Worm (Caenorhabditis elegans) whole organism, L4 larva: ENCODE results near the gene F58G11.4.

Experiments
- D1046.2 ChIP-seq: fragments of 200-800 bp; sonication (Bioruptor generic); IDR thresholded peaks from 2 replicates; pipeline ENCODE4 v1.3.6; 2022; ENCODE audit warnings: missing genetic modification characterization, missing compliant biosample characterization
- F26F4.8 ChIP-seq: fragments of 200-800 bp; sonication (Bioruptor generic); conservative IDR thresholded peaks from 2 replicates; pipeline ENCODE4 v1.3.6; 2022; ENCODE audit warnings: missing genetic modification characterization, missing compliant biosample characterization
- F37D6.2 ChIP-seq: sonication (generic microtip); optimal IDR thresholded peaks from 2 replicates; lab custom pipeline; 2016; ENCODE audit warnings: mild to moderate bottlenecking, missing genetic modification characterization, missing compliant biosample characterization
- F44E2.7 ChIP-seq: fragments of 200-800 bp; sonication (Bioruptor generic); IDR thresholded peaks from 2 replicates; pipeline ENCODE4 v2.1.2; 2022; ENCODE audit warnings: missing genetic modification characterization, missing compliant biosample characterization
- F49E8.2 ChIP-seq: sonication (generic microtip); optimal IDR thresholded peaks from 2 replicates; lab custom pipeline; 2016; ENCODE audit warnings: missing compliant biosample characterization, mild to moderate bottlenecking, missing genetic modification characterization, borderline replicate concordance
- T20F7.1 ChIP-seq: fragments of 200-800 bp; sonication (Bioruptor generic); optimal IDR thresholded peaks from 2 replicates; lab custom pipeline; 2018; ENCODE audit warnings: mild to moderate bottlenecking, missing genetic modification characterization, missing compliant biosample characterization
- T26A8.4 ChIP-seq: fragments of 200-800 bp; sonication (Bioruptor generic); IDR thresholded peaks from 2 replicates; pipeline ENCODE4 v1.3.6; 2022; ENCODE audit warnings: missing genetic modification characterization, missing compliant biosample characterization
- ZK337.2 ChIP-seq: fragments of 200-800 bp; sonication (Bioruptor generic); IDR thresholded peaks from 2 replicates; pipeline ENCODE4 v1.3.6; 2022; ENCODE audit warnings: missing genetic modification reagents, missing genetic modification characterization, missing compliant biosample characterization
- aha-1 ChIP-seq: fragments of 150-350 bp; peaks from one replicate; lab custom pipeline; 2014; ENCODE audit warnings: missing biosample characterization, missing genetic modification characterization
- ama-1 ChIP-seq: fragments of 150-350 bp; optimal IDR thresholded peaks from 2 replicates; lab custom pipeline; 2014; ENCODE audit warnings: inconsistent platforms, mixed read lengths
- ceh-28 ChIP-seq: fragments of 150-350 bp; optimal IDR thresholded peaks from 2 replicates; lab custom pipeline; 2014; ENCODE audit warnings: missing biosample characterization, missing genetic modification reagents, missing genetic modification characterization
- cey-2 ChIP-seq: sonication (generic microtip); optimal IDR thresholded peaks from 3 replicates; lab custom pipeline; 2017; ENCODE audit warnings: missing genetic modification characterization, mild to moderate bottlenecking, missing compliant biosample characterization, antibody characterized with exemption, borderline replicate concordance; ENCODE audit not compliant: insufficient read depth
- ctbp-1 ChIP-seq: fragments of 200-800 bp; sonication (Bioruptor generic); IDR thresholded peaks from 2 replicates; pipeline ENCODE4 v1.3.6; 2022; ENCODE audit warnings: missing genetic modification reagents, missing genetic modification characterization, missing compliant biosample characterization
- dve-1 ChIP-seq: sonication (generic microtip); optimal IDR thresholded peaks from 2 replicates; lab custom pipeline; 2017; ENCODE audit warnings: antibody characterized with exemption, mild to moderate bottlenecking, missing genetic modification characterization, missing compliant biosample characterization; ENCODE audit not compliant: insufficient read depth
- fos-1 ChIP-seq: fragments of 150-350 bp; optimal IDR thresholded peaks from 2 replicates; lab custom pipeline; 2014; ENCODE audit warnings: missing biosample characterization, missing genetic modification characterization
- hmg-1.1 ChIP-seq: fragments of 200-800 bp; sonication (Bioruptor generic); IDR thresholded peaks from 2 replicates; pipeline ENCODE4 v1.3.6; 2022; ENCODE audit warnings: missing genetic modification reagents, missing genetic modification characterization, missing compliant biosample characterization
- lin-1 ChIP-seq: fragments of 200-800 bp; sonication (Bioruptor generic); IDR thresholded peaks from 2 replicates; pipeline ENCODE4 v1.3.6; 2022; ENCODE audit warnings: missing genetic modification reagents, missing genetic modification characterization, missing compliant biosample characterization
- lin-13 ChIP-seq: fragments of 150-350 bp; optimal IDR thresholded peaks from 2 replicates; lab custom pipeline; 2014; ENCODE audit warnings: missing biosample characterization, missing genetic modification reagents, missing genetic modification characterization
- lin-39 ChIP-seq: fragments of 150-350 bp; optimal IDR thresholded peaks from 2 replicates; lab custom pipeline; 2014; ENCODE audit warnings: missing biosample characterization, missing genetic modification reagents, missing genetic modification characterization
- lir-3 ChIP-seq: sonication (generic microtip); optimal IDR thresholded peaks from 2 replicates; lab custom pipeline; 2016; ENCODE audit warnings: mild to moderate bottlenecking, missing genetic modification characterization, missing compliant biosample characterization
- madf-9 ChIP-seq: fragments of 200-800 bp; sonication (Bioruptor generic); conservative IDR thresholded peaks from 2 replicates; pipeline ENCODE4 v1.3.6; 2022; ENCODE audit warnings: missing genetic modification reagents, missing genetic modification characterization, missing compliant biosample characterization
- mdl-1 ChIP-seq, 2 experiments: fragments of 150-350 bp in 1 of 2; sonication (generic microtip) in 1 of 2; optimal IDR thresholded peaks; 2 replicates each; lab custom pipeline; 2014 to 2017; ENCODE audit warnings: missing biosample characterization in 2 of 2, missing genetic modification characterization in 2 of 2
- mdt-29 ChIP-seq: fragments of 200-800 bp; sonication (Bioruptor generic); IDR thresholded peaks from 2 replicates; pipeline ENCODE4 v1.3.6; 2022; ENCODE audit warnings: missing genetic modification reagents, missing genetic modification characterization, missing compliant biosample characterization
- mep-1 ChIP-seq: fragments of 150-350 bp; sonication (generic microtip); optimal IDR thresholded peaks from 3 replicates; lab custom pipeline; 2014; ENCODE audit warnings: missing biosample characterization, missing genetic modification characterization
- mes-2 ChIP-seq: sonication (generic microtip); optimal IDR thresholded peaks from 2 replicates; lab custom pipeline; 2016; ENCODE audit warnings: missing genotype, mild to moderate bottlenecking, missing genetic modification characterization, missing compliant biosample characterization; ENCODE audit not compliant: poor library complexity, severe bottlenecking
- mxl-3 ChIP-seq: fragments of 200-800 bp; sonication (Bioruptor generic); optimal IDR thresholded peaks from 2 replicates; lab custom pipeline; 2018; ENCODE audit warnings: mild to moderate bottlenecking, missing genetic modification characterization, missing compliant biosample characterization
- nhr-102 ChIP-seq: sonication (generic microtip); optimal IDR thresholded peaks from 2 replicates; lab custom pipeline; 2016; ENCODE audit warnings: mild to moderate bottlenecking, missing genetic modification characterization, moderate library complexity, missing compliant biosample characterization
- nhr-28 ChIP-seq: fragments of 150-350 bp; optimal IDR thresholded peaks from 2 replicates; lab custom pipeline; 2014; ENCODE audit warnings: missing biosample characterization, missing genetic modification characterization
- nhr-41 ChIP-seq: fragments of 200-800 bp; sonication (Bioruptor generic); IDR thresholded peaks from 2 replicates; pipeline ENCODE4 v1.3.6; 2022; ENCODE audit warnings: missing genetic modification reagents, missing genetic modification characterization, missing compliant biosample characterization
- nhr-48 ChIP-seq: sonication (generic microtip); optimal IDR thresholded peaks from 2 replicates; lab custom pipeline; 2016; ENCODE audit warnings: mild to moderate bottlenecking, missing genetic modification characterization, missing compliant biosample characterization
- nhr-77 ChIP-seq: fragments of 150-350 bp; optimal IDR thresholded peaks from 2 replicates; lab custom pipeline; 2014; ENCODE audit warnings: missing biosample characterization, missing genetic modification characterization
- pqm-1 ChIP-seq: sonication (generic microtip); optimal IDR thresholded peaks from 2 replicates; lab custom pipeline; 2017; ENCODE audit warnings: missing biosample characterization, missing genetic modification characterization
- rbr-2 ChIP-seq: sonication (generic microtip); optimal IDR thresholded peaks from 2 replicates; lab custom pipeline; 2016; ENCODE audit warnings: missing genotype, missing genetic modification characterization, missing compliant biosample characterization
- saeg-2 ChIP-seq: fragments of 200-800 bp; sonication (Bioruptor generic); IDR thresholded peaks from 2 replicates; pipeline ENCODE4 v1.3.6; 2022; ENCODE audit warnings: missing genetic modification reagents, missing genetic modification characterization, missing compliant biosample characterization
- sdz-12 ChIP-seq: fragments of 200-800 bp; sonication (Bioruptor generic); optimal IDR thresholded peaks from 2 replicates; lab custom pipeline; 2018; ENCODE audit warnings: mild to moderate bottlenecking, missing genetic modification characterization, missing compliant biosample characterization
- set-16 ChIP-seq: fragments of 200-800 bp; sonication (Bioruptor generic); IDR thresholded peaks from 2 replicates; pipeline ENCODE4 v1.3.6; 2022; ENCODE audit warnings: missing genetic modification reagents, missing genetic modification characterization, missing compliant biosample characterization
- snpc-1.2 ChIP-seq: fragments of 200-800 bp; sonication (Bioruptor generic); IDR thresholded peaks from 2 replicates; pipeline ENCODE4 v1.3.6; 2022; ENCODE audit warnings: missing genetic modification reagents, missing genetic modification characterization, missing compliant biosample characterization
- snpc-4 ChIP-seq: fragments of 150-350 bp; optimal IDR thresholded peaks from 2 replicates; lab custom pipeline; 2014; ENCODE audit warnings: missing biosample characterization, missing genetic modification characterization
- unc-62 ChIP-seq, 3 experiments: fragments of 150-350 bp in 1 of 3; sonication (generic microtip); optimal IDR thresholded peaks in 2 of 3; peaks in 1 of 3; 1 replicate in 1 of 3; 2 replicates in 2 of 3; lab custom pipeline; 2014 to 2017; ENCODE audit warnings: missing biosample characterization in 3 of 3, missing genetic modification characterization in 3 of 3, missing genetic modification reagents in 3 of 3, missing genotype in 1 of 3
- vab-7 ChIP-seq: fragments of 200-800 bp; sonication (Bioruptor generic); IDR thresholded peaks from 2 replicates; pipeline ENCODE4 v1.3.6; 2022; ENCODE audit warnings: missing genetic modification reagents, missing genetic modification characterization, missing compliant biosample characterization
- zfp-3 ChIP-seq: fragments of 200-800 bp; sonication (Bioruptor generic); conservative IDR thresholded peaks from 2 replicates; pipeline ENCODE4 v1.3.6; 2022; ENCODE audit warnings: missing genetic modification reagents, missing genetic modification characterization, missing compliant biosample characterization
- zip-11 ChIP-seq: fragments of 200-800 bp; sonication (Bioruptor generic); IDR thresholded peaks from 2 replicates; pipeline ENCODE4 v1.3.6; 2022; ENCODE audit warnings: missing genetic modification characterization, missing compliant biosample characterization

F58G11.4 gene

DNA sequence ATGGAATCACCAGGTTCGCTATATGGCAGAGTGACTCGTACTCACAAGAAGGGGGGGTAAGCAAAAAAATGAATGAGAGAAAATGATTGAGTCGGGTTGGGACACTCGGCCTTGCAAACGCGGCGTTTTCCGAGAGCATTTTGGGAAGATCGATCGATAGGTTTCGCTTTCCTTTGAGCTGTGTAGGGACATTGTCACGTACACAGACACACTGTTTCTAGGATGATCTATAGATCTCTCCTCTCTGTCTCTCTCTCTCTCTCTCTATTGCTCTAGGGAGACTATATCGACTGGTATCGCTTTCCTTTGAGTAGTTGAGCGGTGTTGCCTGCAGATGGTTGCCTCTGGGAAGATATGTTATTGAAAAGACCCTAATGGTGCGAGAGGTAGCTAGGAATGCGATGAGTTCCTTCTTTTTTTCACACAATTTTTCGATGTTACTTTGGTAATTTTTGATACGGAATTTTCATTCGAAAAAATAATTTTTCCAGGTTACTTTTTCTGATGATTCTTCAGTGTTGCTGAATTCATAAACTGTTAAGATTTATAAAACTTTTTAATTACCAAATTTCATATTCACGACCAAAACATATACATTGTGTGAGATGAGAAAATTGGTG lies 22.5 kb upstream of the F58G11.4 start, which contains the start of gene H37A05.4 (continued):
- TF ChIP-seq fos-1 (no peak), unc-62 (GFP tag; optimal IDR thresholded peaks at IDR 0.05 in 1 of 2; lab: Kevin White, UChicago) (peak in 1 of 2 experiments; percentile 56), unc-62 (tag; optimal IDR thresholded peaks at IDR 0.05; lab: Kevin White, UChicago) (no peak), ceh-28 (tag; lab: Kevin White, UChicago) (no peak), ZK337.2 (GFP tag; lab: Robert Waterston, UW) (no peak), lin-1 (GFP tag; lab: Robert Waterston, UW) (0 out of 2 replicates have a peak, but pooled peaks have one; percentile 22), set-16 (GFP tag; lab: Robert Waterston, UW) (no peak), cey-2 (tag; lab: Kevin White, UChicago) (no peak), hmg-1.1 (GFP tag; lab: Robert Waterston, UW) (peak; percentile 47; the same call in 1 of the 2 replicates), snpc-4 (tag; lab: Kevin White, UChicago) (no peak), D1046.2 (GFP tag; lab: Robert Waterston, UW) (0 out of 2 replicates have a peak, but pooled peaks have one; percentile 42), F26F4.8 (no peak), F37D6.2 (tag; lab: Kevin White, UChicago) (no peak), zip-11 (GFP tag; lab: Robert Waterston, UW) (no peak), sdz-12 (GFP tag; lab: Kevin White, UChicago) (peak; percentile 64), nhr-48 (tag; lab: Kevin White, UChicago) (peak; percentile 23), T26A8.4 (GFP tag; lab: Robert Waterston, UW) (peak; percentile 50; the same call in 1 of the 2 replicates), ama-1 (lab: Kevin White, UChicago) (peak; percentile 68)

DNA sequence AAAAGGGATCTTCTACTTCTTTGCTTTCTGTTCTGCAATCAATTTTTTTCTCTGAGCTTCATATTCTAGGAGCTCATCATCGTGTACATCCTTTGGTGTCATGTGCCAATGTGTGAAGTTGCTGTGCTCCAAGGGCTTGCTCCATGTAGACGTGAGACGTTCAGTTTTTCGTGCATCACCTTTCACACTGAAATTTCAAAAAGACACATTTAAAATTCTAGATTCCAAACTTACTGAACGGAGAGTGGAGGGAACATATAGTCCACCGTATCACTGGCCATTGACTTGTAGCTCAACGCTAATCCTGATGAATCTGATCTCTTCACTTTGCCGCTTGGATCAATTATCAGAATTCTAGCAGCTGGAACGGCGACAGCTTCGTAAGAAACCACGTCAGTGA lies 21.6 kb upstream of the F58G11.4 start:
- TF ChIP-seq vab-7 (GFP tag; lab: Robert Waterston, UW): no peak
- TF ChIP-seq zfp-3: 0 out of 2 replicates have a peak, but pooled peaks have one; percentile 10
- 0 out of 2 replicates have a peak, but pooled peaks have one; percentile 11 for TF ChIP-seq hmg-1.1 (GFP tag; lab: Robert Waterston, UW)
- TF ChIP-seq unc-62 (GFP tag; optimal IDR thresholded peaks at IDR 0.05 in 1 of 2; lab: Kevin White, UChicago): peak in 1 of 2 experiments; percentile 96
- TF ChIP-seq unc-62 (tag; optimal IDR thresholded peaks at IDR 0.05; lab: Kevin White, UChicago): no peak

DNA sequence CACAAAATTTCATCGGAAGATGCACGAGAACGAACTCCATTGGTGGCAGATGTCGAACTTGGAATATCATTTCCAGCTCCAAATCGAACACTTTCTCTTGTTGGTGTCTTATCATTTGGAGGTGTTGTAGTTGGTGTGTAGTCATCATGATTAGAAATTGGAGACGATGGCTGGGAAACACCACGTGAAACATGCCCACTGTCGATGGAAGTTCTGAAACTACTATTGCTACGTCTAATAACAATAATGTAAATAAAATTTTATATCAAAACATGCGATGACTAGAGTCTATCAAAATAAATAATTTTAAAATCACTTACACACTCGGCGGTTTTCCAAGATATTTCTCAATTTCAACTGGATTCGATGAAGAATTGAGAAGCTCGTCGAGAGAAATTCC lies 20.1 kb upstream of the F58G11.4 start:
- no peak for TF ChIP-seq mep-1
- TF ChIP-seq nhr-28 (tag; lab: Kevin White, UChicago): peak; percentile 64
- no peak for TF ChIP-seq mdt-29 (GFP tag; lab: Robert Waterston, UW)
- peak; percentile 31 for TF ChIP-seq nhr-77 (tag; lab: Kevin White, UChicago)
- TF ChIP-seq lir-3 (tag; lab: Kevin White, UChicago): no peak
- no peak for TF ChIP-seq rbr-2 (tag; lab: Kevin White, UChicago)
- TF ChIP-seq nhr-102: no peak
- TF ChIP-seq F44E2.7 (GFP tag; lab: Robert Waterston, UW): no peak
- no peak for TF ChIP-seq ctbp-1 (GFP tag; lab: Robert Waterston, UW)
- peak; percentile 47 for TF ChIP-seq T20F7.1 (GFP tag; lab: Kevin White, UChicago)
- TF ChIP-seq fos-1: no peak
- no peak for TF ChIP-seq nhr-41 (GFP tag; lab: Robert Waterston, UW)

DNA sequence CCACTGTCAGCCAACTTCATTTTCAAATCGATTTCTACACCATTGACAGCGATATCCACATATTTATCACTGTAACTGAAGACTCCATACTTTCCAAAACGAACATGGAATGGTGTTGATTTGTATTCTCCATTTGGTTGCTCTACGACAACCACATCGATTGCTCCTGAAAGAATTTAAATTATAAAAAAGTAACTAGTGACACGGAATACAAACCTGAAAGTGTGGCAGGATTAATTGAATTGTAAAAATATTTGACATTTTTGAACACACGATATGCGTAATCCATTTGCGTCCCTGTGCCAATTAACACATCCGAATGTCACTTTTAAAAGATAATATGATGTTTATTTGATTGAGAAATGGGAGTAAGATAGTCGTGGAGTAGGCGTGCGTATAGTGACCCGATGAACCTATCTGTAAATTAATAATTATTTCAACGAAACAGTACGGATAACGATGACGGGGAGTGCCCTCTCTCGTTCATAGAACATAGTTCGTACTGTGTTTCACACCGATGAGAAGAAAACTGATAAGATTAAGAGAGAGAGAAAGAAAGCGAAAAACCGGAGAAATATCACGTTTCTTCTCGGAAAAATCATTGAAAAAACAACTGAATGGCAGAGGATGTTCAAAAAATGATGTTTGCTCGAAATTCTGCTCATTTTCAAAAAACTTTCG lies 18.5 kb upstream of the F58G11.4 start, which contains the start of gene lpin-1:
TSS of gene lpin-1 (minus strand) at position 417 of the 681 bp plus-strand sequence.
- TF ChIP-seq pqm-1 (peak; percentile 16), unc-62 (GFP tag; optimal IDR thresholded peaks at IDR 0.05 in 1 of 2; lab: Kevin White, UChicago) (peak in 1 of 2 experiments; percentile 60), unc-62 (tag; optimal IDR thresholded peaks at IDR 0.05; lab: Kevin White, UChicago) (no peak), lin-13 (GFP tag; lab: Kevin White, UChicago) (no peak), T20F7.1 (GFP tag; lab: Kevin White, UChicago) (peak; percentile 0), mes-2 (peak; percentile 6), mxl-3 (GFP tag; lab: Kevin White, UChicago) (peak; percentile 70), F26F4.8 (no peak), dve-1 (tag; lab: Kevin White, UChicago) (peak; percentile 69), snpc-1.2 (GFP tag; lab: Robert Waterston, UW) (no peak), mdl-1 (tag; optimal IDR thresholded peaks at IDR 0.05; lab: Kevin White, UChicago) (peak in 1 of 2 experiments; percentile 54), aha-1 (tag; lab: Kevin White, UChicago) (peak; percentile 96), F37D6.2 (tag; lab: Kevin White, UChicago) (no peak), F49E8.2 (no peak), saeg-2 (GFP tag; lab: Robert Waterston, UW) (peak; percentile 11; the same call in 1 of the 2 replicates), madf-9 (no peak), lin-39 (no peak)
